Fruit fly (Drosophila melanogaster): Measurements from ENCODE around the gene Cpr35B.

The Cpr35B gene

dm6 chr2L:14448784-14449183, 23.8 kb upstream of the Cpr35B start (continued):
- TF ChIP-seq crol (GFP tag; IDR thresholded peaks at IDR 0.05) (no peak), CG32532 (GFP tag; IDR thresholded peaks at IDR 0.05) (no peak), h (optimal IDR thresholded peaks at IDR 0.05) (no peak), ro (GFP tag; IDR thresholded peaks at IDR 0.05) (no peak), CG12744 (GFP tag; optimal IDR thresholded peaks at IDR 0.05) (no peak), Bteb2 (GFP tag; optimal IDR thresholded peaks at IDR 0.05) (no peak), CG6175 (GFP tag; IDR thresholded peaks at IDR 0.05) (no peak), zen (tag; optimal IDR thresholded peaks at IDR 0.05) (no peak), CG9215 (GFP tag; IDR thresholded peaks at IDR 0.05) (no peak), CG9727 (GFP tag; optimal IDR thresholded peaks at IDR 0.05) (no peak), HLHmδ (GFP tag; optimal IDR thresholded peaks at IDR 0.05) (no peak), CG11504 (tag; optimal IDR thresholded peaks at IDR 0.05) (no peak), CG11695 (GFP tag; IDR thresholded peaks at IDR 0.05) (no peak), Rfx (GFP tag; IDR thresholded peaks at IDR 0.05) (no peak), chn (GFP tag; optimal IDR thresholded peaks at IDR 0.05) (no peak), sr (GFP tag; IDR thresholded peaks at IDR 0.05) (0 out of 3 replicates have a peak, but pooled peaks have one; percentile 19), CG11085 (GFP tag; IDR thresholded peaks at IDR 0.05) (no peak), tna (GFP tag; IDR thresholded peaks at IDR 0.05; ENCODE audit: partially characterized antibody) (no peak), dati (GFP tag; IDR thresholded peaks at IDR 0.05) (no peak), Atf3 (GFP tag; optimal IDR thresholded peaks at IDR 0.05) (no peak), sd (tag; optimal IDR thresholded peaks at IDR 0.05) (no peak), CG31441 (GFP tag; IDR thresholded peaks at IDR 0.05) (no peak), HLH4C (GFP tag; IDR thresholded peaks at IDR 0.05; ENCODE audit: partially characterized antibody) (no peak), kah (GFP tag; optimal IDR thresholded peaks at IDR 0.05) (no peak), Spps (tag; optimal IDR thresholded peaks at IDR 0.05) (no peak), mirr (GFP tag; optimal IDR thresholded peaks at IDR 0.05) (no peak), CG7556 (GFP tag; optimal IDR thresholded peaks at IDR 0.05) (no peak), Doc3 (GFP tag; IDR thresholded peaks at IDR 0.05; ENCODE audit: partially characterized antibody) (no peak), CG7839 (tag; optimal IDR thresholded peaks at IDR 0.05) (no peak), hbn (GFP tag; IDR thresholded peaks at IDR 0.05; ENCODE audit: partially characterized antibody) (no peak), unc-4 (GFP tag; IDR thresholded peaks at IDR 0.05; ENCODE audit: partially characterized antibody) (no peak), sens (GFP tag) (peak; percentile 50), CG1602 (GFP tag; optimal IDR thresholded peaks at IDR 0.05) (no peak), CG16863 (GFP tag; optimal IDR thresholded peaks at IDR 0.05) (no peak), sqz (GFP tag; optimal IDR thresholded peaks at IDR 0.05) (peak; percentile 54), H2.0 (GFP tag; IDR thresholded peaks at IDR 0.05) (no peak), CG14667 (GFP tag; IDR thresholded peaks at IDR 0.05) (no peak), CrebB (tag; optimal IDR thresholded peaks at IDR 0.05) (no peak), Dfd (GFP tag; optimal IDR thresholded peaks at IDR 0.05) (no peak), da (GFP tag; optimal IDR thresholded peaks at IDR 0.05) (no peak), btn (GFP tag; optimal IDR thresholded peaks at IDR 0.05) (no peak), CG2120 (GFP tag; optimal IDR thresholded peaks at IDR 0.05) (no peak), CG10543 (GFP tag; optimal IDR thresholded peaks at IDR 0.05) (peak; percentile 44), Kr (GFP tag; optimal IDR thresholded peaks at IDR 0.05) (no peak), seq (GFP tag; IDR thresholded peaks at IDR 0.05) (no peak), pan (optimal IDR thresholded peaks at IDR 0.05) (no peak), pan (GFP tag; optimal IDR thresholded peaks at IDR 0.05 in 1 of 2, IDR thresholded peaks at IDR 0.05 in 1 of 2) (peak in 1 of 2 experiments; percentile 58), CG1832 (GFP tag; optimal IDR thresholded peaks at IDR 0.05) (no peak), GATAe (GFP tag; conservative IDR thresholded peaks at IDR 0.05) (no peak), CG10321 (GFP tag; IDR thresholded peaks at IDR 0.05) (no peak), Hr39 (optimal IDR thresholded peaks at IDR 0.05) (no peak), CG18262 (tag; optimal IDR thresholded peaks at IDR 0.05) (no peak), CG7372 (GFP tag; IDR thresholded peaks at IDR 0.05) (no peak), danr (GFP tag; IDR thresholded peaks at IDR 0.05) (no peak)

Measured in whole organism, embryonic.